Worm (Caenorhabditis elegans) whole organism, L4 larva: ENCODE data around the gene B0334.13.

Source experiments
- D1046.2 ChIP-seq: fragments of 200-800 bp; sonication (Bioruptor generic); IDR thresholded peaks from 2 replicates; pipeline ENCODE4 v1.3.6; 2022; ENCODE audit warnings: missing genetic modification characterization, missing compliant biosample characterization
- F26F4.8 ChIP-seq: fragments of 200-800 bp; sonication (Bioruptor generic); conservative IDR thresholded peaks from 2 replicates; pipeline ENCODE4 v1.3.6; 2022; ENCODE audit warnings: missing genetic modification characterization, missing compliant biosample characterization
- F49E8.2 ChIP-seq: sonication (generic microtip); optimal IDR thresholded peaks from 2 replicates; lab custom pipeline; 2016; ENCODE audit warnings: missing compliant biosample characterization, mild to moderate bottlenecking, missing genetic modification characterization, borderline replicate concordance
- Y48G9A.11 ChIP-seq: fragments of 200-800 bp; sonication (Bioruptor generic); IDR thresholded peaks from 2 replicates; pipeline ENCODE4 v1.3.6; 2022; ENCODE audit warnings: missing genetic modification reagents, missing genetic modification characterization, missing compliant biosample characterization
- Y75B8A.6 ChIP-seq: fragments of 200-800 bp; sonication (Bioruptor generic); IDR thresholded peaks from 2 replicates; pipeline ENCODE4 v1.3.6; 2022; ENCODE audit warnings: missing genetic modification reagents, missing genetic modification characterization, missing compliant biosample characterization
- ZK337.2 ChIP-seq: fragments of 200-800 bp; sonication (Bioruptor generic); IDR thresholded peaks from 2 replicates; pipeline ENCODE4 v1.3.6; 2022; ENCODE audit warnings: missing genetic modification reagents, missing genetic modification characterization, missing compliant biosample characterization
- aha-1 ChIP-seq: fragments of 150-350 bp; peaks from one replicate; lab custom pipeline; 2014; ENCODE audit warnings: missing biosample characterization, missing genetic modification characterization
- aly-2 ChIP-seq: sonication (generic microtip); optimal IDR thresholded peaks from 2 replicates; lab custom pipeline; 2018; ENCODE audit warnings: missing biosample characterization, missing genetic modification characterization
- attf-4 ChIP-seq: sonication (generic microtip); optimal IDR thresholded peaks from 3 replicates; lab custom pipeline; 2017; ENCODE audit warnings: missing biosample characterization, missing genetic modification characterization
- ceh-28 ChIP-seq: fragments of 150-350 bp; optimal IDR thresholded peaks from 2 replicates; lab custom pipeline; 2014; ENCODE audit warnings: missing biosample characterization, missing genetic modification reagents, missing genetic modification characterization
- ceh-82 ChIP-seq: sonication (generic microtip); optimal IDR thresholded peaks from 2 replicates; lab custom pipeline; 2017; ENCODE audit warnings: missing biosample characterization, missing genetic modification characterization
- ctbp-1 ChIP-seq: fragments of 200-800 bp; sonication (Bioruptor generic); IDR thresholded peaks from 2 replicates; pipeline ENCODE4 v1.3.6; 2022; ENCODE audit warnings: missing genetic modification reagents, missing genetic modification characterization, missing compliant biosample characterization
- daf-16 ChIP-seq, 3 experiments: sonication (generic microtip); optimal IDR thresholded peaks; 2 replicates each; lab custom pipeline; 2016 to 2017; ENCODE audit warnings: missing genetic modification characterization in 3 of 3, missing genetic modification reagents in 3 of 3, mild to moderate bottlenecking in 2 of 3, missing compliant biosample characterization in 2 of 3, missing biosample characterization in 1 of 3, moderate library complexity in 1 of 3
- daf-8 ChIP-seq: fragments of 200-800 bp; sonication (Bioruptor generic); IDR thresholded peaks from 2 replicates; pipeline ENCODE4 v1.3.6; 2022; ENCODE audit warnings: missing genetic modification characterization, missing compliant biosample characterization
- dmd-6 ChIP-seq: fragments of 200-800 bp; sonication (Bioruptor generic); IDR thresholded peaks from 2 replicates; pipeline ENCODE4 v1.3.6; 2022; ENCODE audit warnings: missing genetic modification reagents, missing genetic modification characterization, missing compliant biosample characterization
- dmd-8 ChIP-seq: fragments of 200-800 bp; sonication (Bioruptor generic); IDR thresholded peaks from 2 replicates; pipeline ENCODE4 v1.3.6; 2022; ENCODE audit warnings: missing genetic modification characterization, missing compliant biosample characterization
- dpl-1 ChIP-seq: fragments of 150-350 bp; optimal IDR thresholded peaks from 2 replicates; lab custom pipeline; 2014; ENCODE audit warnings: missing biosample characterization, missing genetic modification reagents, missing genetic modification characterization
- dve-1 ChIP-seq: sonication (generic microtip); optimal IDR thresholded peaks from 2 replicates; lab custom pipeline; 2017; ENCODE audit warnings: antibody characterized with exemption, mild to moderate bottlenecking, missing genetic modification characterization, missing compliant biosample characterization; ENCODE audit not compliant: insufficient read depth
- egl-27 ChIP-seq: sonication (generic microtip); optimal IDR thresholded peaks from 3 replicates; lab custom pipeline; 2017; ENCODE audit warnings: missing biosample characterization, missing genetic modification reagents, missing genetic modification characterization
- fkh-10 ChIP-seq: fragments of 150-350 bp; optimal IDR thresholded peaks from 2 replicates; lab custom pipeline; 2014; ENCODE audit warnings: missing biosample characterization, missing genetic modification reagents, missing genetic modification characterization
- hlh-11 ChIP-seq: fragments of 200-800 bp; sonication (Bioruptor generic); optimal IDR thresholded peaks from 2 replicates; lab custom pipeline; 2018; ENCODE audit warnings: mild to moderate bottlenecking, missing genetic modification characterization, missing compliant biosample characterization
- hlh-30 ChIP-seq: sonication (generic microtip); optimal IDR thresholded peaks from 2 replicates; lab custom pipeline; 2017; ENCODE audit warnings: antibody characterized with exemption, mild to moderate bottlenecking, missing genetic modification characterization, missing compliant biosample characterization; ENCODE audit not compliant: insufficient read depth
- hmg-1.1 ChIP-seq: fragments of 200-800 bp; sonication (Bioruptor generic); IDR thresholded peaks from 2 replicates; pipeline ENCODE4 v1.3.6; 2022; ENCODE audit warnings: missing genetic modification reagents, missing genetic modification characterization, missing compliant biosample characterization
- jun-1 ChIP-seq: fragments of 150-350 bp; optimal IDR thresholded peaks from 2 replicates; lab custom pipeline; 2014; ENCODE audit warnings: missing biosample characterization, missing genetic modification reagents, missing genetic modification characterization
- lim-7 ChIP-seq: fragments of 200-800 bp; sonication (Bioruptor generic); IDR thresholded peaks from 2 replicates; pipeline ENCODE4 v1.3.6; 2022; ENCODE audit warnings: missing genetic modification characterization, missing compliant biosample characterization
- lin-15B ChIP-seq: fragments of 150-350 bp; sonication (generic microtip); optimal IDR thresholded peaks from 3 replicates; lab custom pipeline; 2014; ENCODE audit warnings: missing biosample characterization, missing genetic modification characterization
- lin-29 ChIP-seq: fragments of 200-800 bp; sonication (Bioruptor generic); IDR thresholded peaks from 2 replicates; pipeline ENCODE4 v1.3.6; 2022; ENCODE audit warnings: missing genetic modification reagents, missing genetic modification characterization, missing compliant biosample characterization
- lin-38 ChIP-seq: fragments of 200-800 bp; sonication (Bioruptor generic); IDR thresholded peaks from 2 replicates; pipeline ENCODE4 v1.3.6; 2022; ENCODE audit warnings: missing genetic modification reagents, missing genetic modification characterization, missing compliant biosample characterization
- lsy-2 ChIP-seq, 2 experiments: fragments of 150-350 bp in 1 of 2; sonication (generic microtip) in 1 of 2; optimal IDR thresholded peaks; 2 replicates each; lab custom pipeline; 2014 to 2017; ENCODE audit warnings: missing biosample characterization in 2 of 2, missing genetic modification characterization in 2 of 2
- mep-1 ChIP-seq: fragments of 150-350 bp; sonication (generic microtip); optimal IDR thresholded peaks from 3 replicates; lab custom pipeline; 2014; ENCODE audit warnings: missing biosample characterization, missing genetic modification characterization
- mes-2 ChIP-seq: sonication (generic microtip); optimal IDR thresholded peaks from 2 replicates; lab custom pipeline; 2016; ENCODE audit warnings: missing genotype, mild to moderate bottlenecking, missing genetic modification characterization, missing compliant biosample characterization; ENCODE audit not compliant: poor library complexity, severe bottlenecking
- nhr-102 ChIP-seq: sonication (generic microtip); optimal IDR thresholded peaks from 2 replicates; lab custom pipeline; 2016; ENCODE audit warnings: mild to moderate bottlenecking, missing genetic modification characterization, moderate library complexity, missing compliant biosample characterization
- nhr-111 ChIP-seq: fragments of 200-800 bp; sonication (Bioruptor generic); optimal IDR thresholded peaks from 2 replicates; lab custom pipeline; 2018; ENCODE audit warnings: mild to moderate bottlenecking, missing genetic modification characterization, missing compliant biosample characterization
- nhr-25 ChIP-seq: sonication (generic microtip); optimal IDR thresholded peaks from 2 replicates; lab custom pipeline; 2017; ENCODE audit warnings: missing genetic modification characterization, mild to moderate bottlenecking, missing compliant biosample characterization, antibody characterized with exemption, moderate library complexity, borderline replicate concordance; ENCODE audit not compliant: insufficient read depth
- nhr-28 ChIP-seq: fragments of 150-350 bp; optimal IDR thresholded peaks from 2 replicates; lab custom pipeline; 2014; ENCODE audit warnings: missing biosample characterization, missing genetic modification characterization
- nhr-42 ChIP-seq: fragments of 200-800 bp; sonication (Bioruptor generic); IDR thresholded peaks from 2 replicates; pipeline ENCODE4 v1.3.6; 2022; ENCODE audit warnings: missing genetic modification characterization, missing compliant biosample characterization
- nhr-77 ChIP-seq: fragments of 150-350 bp; optimal IDR thresholded peaks from 2 replicates; lab custom pipeline; 2014; ENCODE audit warnings: missing biosample characterization, missing genetic modification characterization
- php-3 ChIP-seq: fragments of 200-800 bp; sonication (Bioruptor generic); IDR thresholded peaks from 2 replicates; pipeline ENCODE4 v1.3.6; 2022; ENCODE audit warnings: missing genetic modification reagents, missing genetic modification characterization, missing compliant biosample characterization
- pqm-1 ChIP-seq: sonication (generic microtip); optimal IDR thresholded peaks from 2 replicates; lab custom pipeline; 2017; ENCODE audit warnings: missing biosample characterization, missing genetic modification characterization
- rbr-2 ChIP-seq: sonication (generic microtip); optimal IDR thresholded peaks from 2 replicates; lab custom pipeline; 2016; ENCODE audit warnings: missing genotype, missing genetic modification characterization, missing compliant biosample characterization
- saeg-2 ChIP-seq: fragments of 200-800 bp; sonication (Bioruptor generic); IDR thresholded peaks from 2 replicates; pipeline ENCODE4 v1.3.6; 2022; ENCODE audit warnings: missing genetic modification reagents, missing genetic modification characterization, missing compliant biosample characterization
- skn-1 ChIP-seq: fragments of 150-350 bp; optimal IDR thresholded peaks from 2 replicates; lab custom pipeline; 2014; ENCODE audit warnings: missing biosample characterization, missing genetic modification characterization
- snpc-4 ChIP-seq: fragments of 150-350 bp; optimal IDR thresholded peaks from 2 replicates; lab custom pipeline; 2014; ENCODE audit warnings: missing biosample characterization, missing genetic modification characterization
- spr-3 ChIP-seq: fragments of 200-800 bp; sonication (Bioruptor generic); optimal IDR thresholded peaks from 2 replicates; lab custom pipeline; 2018; ENCODE audit warnings: mild to moderate bottlenecking, missing genetic modification characterization, missing compliant biosample characterization
- tag-97 ChIP-seq: fragments of 200-800 bp; sonication (Bioruptor generic); IDR thresholded peaks from 2 replicates; pipeline ENCODE4 v1.3.6; 2022; ENCODE audit warnings: missing genetic modification characterization, missing compliant biosample characterization
- unc-130 ChIP-seq: sonication (generic microtip); optimal IDR thresholded peaks from 2 replicates; lab custom pipeline; 2016; ENCODE audit warnings: missing genetic modification reagents, missing genetic modification characterization, missing compliant biosample characterization
- unc-62 ChIP-seq, 3 experiments: fragments of 150-350 bp in 1 of 3; sonication (generic microtip); optimal IDR thresholded peaks in 2 of 3; peaks in 1 of 3; 1 replicate in 1 of 3; 2 replicates in 2 of 3; lab custom pipeline; 2014 to 2017; ENCODE audit warnings: missing biosample characterization in 3 of 3, missing genetic modification characterization in 3 of 3, missing genetic modification reagents in 3 of 3, missing genotype in 1 of 3
- vab-7 ChIP-seq: fragments of 200-800 bp; sonication (Bioruptor generic); IDR thresholded peaks from 2 replicates; pipeline ENCODE4 v1.3.6; 2022; ENCODE audit warnings: missing genetic modification reagents, missing genetic modification characterization, missing compliant biosample characterization
- zag-1 ChIP-seq: fragments of 150-350 bp; optimal IDR thresholded peaks from 2 replicates; lab custom pipeline; 2014; ENCODE audit warnings: missing biosample characterization, missing genetic modification characterization

Gene B0334.13

DNA sequence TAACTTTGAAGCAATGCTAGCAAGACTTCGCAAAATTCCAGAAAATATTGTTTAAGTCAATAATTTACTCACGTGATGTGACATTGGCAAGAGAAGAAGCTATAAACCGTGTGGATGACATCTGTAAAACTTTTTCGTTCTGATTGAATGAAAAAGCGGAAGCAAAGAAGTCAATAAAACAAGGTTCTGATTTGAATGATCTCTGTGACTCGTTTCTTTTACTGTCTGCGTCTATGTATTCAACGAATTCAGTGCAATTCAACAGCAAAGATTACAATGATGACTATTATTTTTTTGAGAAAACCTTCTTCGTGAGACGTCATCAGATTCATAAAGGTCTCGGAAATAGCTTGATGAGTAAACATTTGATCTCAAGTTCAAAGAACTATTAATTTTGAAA, 4.7 kb downstream of the B0334.13 start, which contains the start of gene hacl-1 (continued):
- TF ChIP-seq aha-1 = peak; percentile 59
- TF ChIP-seq mes-2 = peak; percentile 34
- no peak for TF ChIP-seq nhr-42 (GFP tag; lab: Robert Waterston, UW)
- TF ChIP-seq jun-1 (tag; lab: Kevin White, UChicago) = peak; percentile 35
- peak; percentile 28 for TF ChIP-seq nhr-102 (tag; lab: Kevin White, UChicago)
- TF ChIP-seq ceh-28 (tag; lab: Kevin White, UChicago) = no peak
- no peak for TF ChIP-seq daf-8 (GFP tag; lab: Robert Waterston, UW)
- peak in 1 of 2 experiments; percentile 56 for TF ChIP-seq lsy-2 (tag; optimal IDR thresholded peaks at IDR 0.05; lab: Kevin White, UChicago)
- no peak for TF ChIP-seq skn-1 (tag; lab: Kevin White, UChicago)
- TF ChIP-seq daf-16 (GFP tag; optimal IDR thresholded peaks at IDR 0.05; lab: Kevin White, UChicago) = no peak
- TF ChIP-seq daf-16 (tag; optimal IDR thresholded peaks at IDR 0.05; lab: Kevin White, UChicago) = peak; percentile 19
- TF ChIP-seq nhr-25 = peak; percentile 1
- no peak for TF ChIP-seq unc-130
- 0 out of 2 replicates have a peak, but pooled peaks have one; percentile 7 for TF ChIP-seq hmg-1.1
- no peak for TF ChIP-seq saeg-2 (GFP tag; lab: Robert Waterston, UW)
- TF ChIP-seq spr-3 (GFP tag; lab: Kevin White, UChicago) = no peak
- no peak for TF ChIP-seq rbr-2 (tag; lab: Kevin White, UChicago)
- TF ChIP-seq F49E8.2 (tag; lab: Kevin White, UChicago) = no peak
- no peak for TF ChIP-seq attf-4 (tag; lab: Kevin White, UChicago)
- no peak for TF ChIP-seq snpc-4 (tag; lab: Kevin White, UChicago)
- TF ChIP-seq lin-15B (tag; lab: Kevin White, UChicago) = no peak
- no peak for TF ChIP-seq pqm-1 (tag; lab: Kevin White, UChicago)
- no peak for TF ChIP-seq dmd-8
- TF ChIP-seq hlh-30 (tag; lab: Kevin White, UChicago) = peak; percentile 43
- peak; percentile 57 for TF ChIP-seq hlh-11
- TF ChIP-seq egl-27 (tag; lab: Kevin White, UChicago) = no peak
- peak in 1 of 2 experiments; percentile 69 for TF ChIP-seq unc-62 (GFP tag; optimal IDR thresholded peaks at IDR 0.05 in 1 of 2; lab: Kevin White, UChicago)
- TF ChIP-seq unc-62 (tag; optimal IDR thresholded peaks at IDR 0.05; lab: Kevin White, UChicago) = no peak
- TF ChIP-seq nhr-28 (tag; lab: Kevin White, UChicago) = peak; percentile 46
- peak; percentile 64 for TF ChIP-seq dmd-6 (GFP tag; lab: Robert Waterston, UW)
- TF ChIP-seq nhr-77 (tag; lab: Kevin White, UChicago) = peak; percentile 9
- no peak for TF ChIP-seq ctbp-1
- peak; percentile 71 for TF ChIP-seq dve-1
- no peak for TF ChIP-seq D1046.2

DNA sequence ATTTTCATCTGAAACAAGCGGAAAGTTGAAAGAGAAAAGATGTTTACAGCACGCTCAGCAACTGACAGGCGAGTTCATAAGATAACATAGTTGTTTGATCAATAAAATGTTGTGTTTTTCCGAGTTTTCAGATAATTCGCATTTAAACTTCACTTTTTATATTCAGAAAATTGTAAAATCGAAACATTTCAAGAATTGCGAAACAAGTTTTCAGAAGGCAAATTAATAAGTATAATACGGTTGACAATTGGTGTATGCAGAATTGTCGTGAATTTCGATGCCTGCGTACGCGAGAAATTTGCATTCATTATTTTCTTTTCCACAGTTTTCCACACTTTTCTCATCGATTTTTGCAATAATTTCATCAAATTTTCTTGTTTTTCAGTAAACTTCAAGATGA, 7.2 kb downstream of the B0334.13 start, which contains the start of the genes ooc-3 and B0334.4:
Gene ooc-3 (minus strand): TSS at position 15 of the 400 bp plus-strand sequence.
Gene B0334.4 (plus strand): TSS at position 386 of the 400 bp plus-strand sequence.
- TF ChIP-seq Y48G9A.11 = no peak
- no peak for TF ChIP-seq zag-1 (tag; lab: Kevin White, UChicago)
- peak; percentile 7 for TF ChIP-seq hlh-30 (tag; lab: Kevin White, UChicago)
- no peak for TF ChIP-seq lim-7 (GFP tag; lab: Robert Waterston, UW)
- no peak for TF ChIP-seq nhr-111 (GFP tag; lab: Kevin White, UChicago)
- TF ChIP-seq lin-29 (GFP tag; lab: Robert Waterston, UW) = no peak
- no peak for TF ChIP-seq aly-2 (tag; lab: Kevin White, UChicago)
- TF ChIP-seq ZK337.2 = no peak
- TF ChIP-seq lsy-2 (tag; optimal IDR thresholded peaks at IDR 0.05; lab: Kevin White, UChicago) = peak in 1 of 2 experiments; percentile 94
- TF ChIP-seq daf-16 (GFP tag; optimal IDR thresholded peaks at IDR 0.05; lab: Kevin White, UChicago) = no peak
- peak; percentile 64 for TF ChIP-seq daf-16 (tag; optimal IDR thresholded peaks at IDR 0.05; lab: Kevin White, UChicago)
- TF ChIP-seq dpl-1 (GFP tag; lab: Kevin White, UChicago) = peak; percentile 42
- TF ChIP-seq Y75B8A.6 (GFP tag; lab: Robert Waterston, UW) = no peak
- no peak for TF ChIP-seq ceh-82 (tag; lab: Kevin White, UChicago)
- no peak for TF ChIP-seq dve-1
- TF ChIP-seq lin-38 (GFP tag; lab: Robert Waterston, UW) = no peak
- TF ChIP-seq F26F4.8 = no peak
- TF ChIP-seq php-3 (GFP tag; lab: Robert Waterston, UW) = no peak
- TF ChIP-seq mes-2 = peak; percentile 26
- TF ChIP-seq tag-97 = no peak
- no peak for TF ChIP-seq vab-7 (GFP tag; lab: Robert Waterston, UW)
- TF ChIP-seq fkh-10 = no peak
- TF ChIP-seq jun-1 (tag; lab: Kevin White, UChicago) = no peak
- TF ChIP-seq mep-1 = no peak
